Fruit fly (Drosophila melanogaster) whole organism, prepupa: ENCODE data around the gene Fmr1.

Source experiments
- CG6276 ChIP-seq: fragments of 200-800 bp; sonication (Bioruptor generic); optimal IDR thresholded peaks from 2 replicates; lab custom pipeline; 2017; ENCODE audit warnings: missing biosample characterization, mild to moderate bottlenecking, missing genetic modification characterization
- Sox14 ChIP-seq: fragments of 200-800 bp; sonication (Bioruptor generic); optimal IDR thresholded peaks from 3 replicates; lab custom pipeline; 2016; ENCODE audit warnings: missing biosample characterization, missing genetic modification characterization
- dac ChIP-seq: fragments of 200-800 bp; sonication (Bioruptor generic); optimal IDR thresholded peaks from 2 replicates; lab custom pipeline; 2017; ENCODE audit warnings: missing biosample characterization, mild to moderate bottlenecking, missing genetic modification characterization
- pdm3 ChIP-seq: fragments of 200-800 bp; sonication (Bioruptor generic); optimal IDR thresholded peaks from 3 replicates; lab custom pipeline; 2016; ENCODE audit warnings: missing biosample characterization, missing genetic modification characterization

- TF ChIP-seq Sox14 (GFP tag; lab: Kevin White, UChicago): no peak
- TF ChIP-seq dac (GFP tag; lab: Kevin White, UChicago): no peak
- no peak for TF ChIP-seq CG6276 (GFP tag; lab: Kevin White, UChicago)
- no peak for TF ChIP-seq pdm3 (GFP tag; lab: Kevin White, UChicago)
Observed at dm6 chr3R:10095765-10096164, 14.2 kb downstream of the Fmr1 start.
